Fruit fly (Drosophila melanogaster): Measurements from ENCODE around the gene Glut4EF.

Glut4EF gene

DNA sequence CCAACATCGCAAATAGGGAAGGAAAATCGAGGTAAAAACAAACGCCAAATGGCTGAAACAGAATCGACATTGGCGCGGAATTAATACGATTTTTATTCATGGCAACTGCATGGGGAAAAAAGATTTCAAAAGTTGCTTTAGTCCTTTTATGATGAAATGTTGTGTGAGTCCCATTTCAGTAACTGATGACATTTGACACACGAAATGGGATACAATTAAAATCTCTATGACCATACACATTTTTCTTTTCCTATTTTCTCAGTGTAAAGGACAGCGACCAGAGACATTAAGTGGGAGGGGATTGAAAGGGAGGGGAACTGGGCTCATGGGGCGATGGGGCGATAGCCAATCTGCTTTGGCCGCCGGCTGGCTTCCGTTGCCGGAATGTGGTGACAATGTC is 64.0 kb downstream of the Glut4EF start (continued):
- no peak for TF ChIP-seq topi (GFP tag; optimal IDR thresholded peaks at IDR 0.05)
- TF ChIP-seq CG16779 (tag; optimal IDR thresholded peaks at IDR 0.05) = no peak
- peak; percentile 77 for TF ChIP-seq CG32006 (GFP tag; optimal IDR thresholded peaks at IDR 0.05)
- peak; percentile 17 for TF ChIP-seq CG31627 (GFP tag; optimal IDR thresholded peaks at IDR 0.05)
- TF ChIP-seq eg (GFP tag; IDR thresholded peaks at IDR 0.05) = peak; percentile 57; the same call in 2 of the 3 replicates
- peak; percentile 36 for TF ChIP-seq pdm3 (GFP tag; optimal IDR thresholded peaks at IDR 0.05)
- TF ChIP-seq CG10631 (GFP tag; optimal IDR thresholded peaks at IDR 0.05) = peak; percentile 38
- TF ChIP-seq Hr4 (GFP tag; optimal IDR thresholded peaks at IDR 0.05) = peak; percentile 68
- peak; percentile 63; the same call in 2 of the 3 replicates for TF ChIP-seq CG6163 (GFP tag; IDR thresholded peaks at IDR 0.05)
- TF ChIP-seq esn (GFP tag; optimal IDR thresholded peaks at IDR 0.05) = no peak
- no peak for TF ChIP-seq Ets21C (GFP tag; optimal IDR thresholded peaks at IDR 0.05)
- TF ChIP-seq ss (GFP tag; optimal IDR thresholded peaks at IDR 0.05) = no peak
- TF ChIP-seq CG10669 (GFP tag; optimal IDR thresholded peaks at IDR 0.05) = no peak
- TF ChIP-seq Hr38 (GFP tag; optimal IDR thresholded peaks at IDR 0.05) = no peak
- TF ChIP-seq spab (GFP tag; optimal IDR thresholded peaks at IDR 0.05) = no peak
- TF ChIP-seq dsx (GFP tag; optimal IDR thresholded peaks at IDR 0.05; ENCODE audit: poor library complexity, severe bottlenecking) = no peak
- TF ChIP-seq acj6 (GFP tag; optimal IDR thresholded peaks at IDR 0.05) = peak; percentile 20
- no peak for TF ChIP-seq Sox15 (GFP tag; optimal IDR thresholded peaks at IDR 0.05)
- peak; percentile 33; the same call in 1 of the 2 replicates for TF ChIP-seq Gug (GFP tag; IDR thresholded peaks at IDR 0.05)
- TF ChIP-seq svp (GFP tag) = no peak
- TF ChIP-seq Met (GFP tag; optimal IDR thresholded peaks at IDR 0.05) = no peak
- TF ChIP-seq Sox14 (GFP tag; optimal IDR thresholded peaks at IDR 0.05) = peak; percentile 26
- no peak for TF ChIP-seq Blimp-1 (GFP tag; optimal IDR thresholded peaks at IDR 0.05)
- no peak for TF ChIP-seq vri (GFP tag; optimal IDR thresholded peaks at IDR 0.05)
- TF ChIP-seq net (GFP tag; optimal IDR thresholded peaks at IDR 0.05) = no peak
- TF ChIP-seq Ets96B (tag; optimal IDR thresholded peaks at IDR 0.05) = peak; percentile 27
- TF ChIP-seq CG6792 (GFP tag; optimal IDR thresholded peaks at IDR 0.05) = no peak
- peak; percentile 1 for TF ChIP-seq CG34406 (GFP tag; optimal IDR thresholded peaks at IDR 0.05)
- TF ChIP-seq fd85E (GFP tag; optimal IDR thresholded peaks at IDR 0.05) = no peak
- TF ChIP-seq CG9139 (GFP tag; optimal IDR thresholded peaks at IDR 0.05) = no peak
- peak in 1 of 2 experiments; percentile 55 for TF ChIP-seq salr (GFP tag; optimal IDR thresholded peaks at IDR 0.05)

- TF ChIP-seq Blimp-1 (GFP tag; optimal IDR thresholded peaks at IDR 0.05) (peak; percentile 25), fkh (GFP tag; optimal IDR thresholded peaks at IDR 0.05) (peak; percentile 92), Eip93F (GFP tag; optimal IDR thresholded peaks at IDR 0.05) (no peak)
Measured at dm6 chr3R:9939333-9939979, 65.0 kb downstream of the Glut4EF start.

DNA sequence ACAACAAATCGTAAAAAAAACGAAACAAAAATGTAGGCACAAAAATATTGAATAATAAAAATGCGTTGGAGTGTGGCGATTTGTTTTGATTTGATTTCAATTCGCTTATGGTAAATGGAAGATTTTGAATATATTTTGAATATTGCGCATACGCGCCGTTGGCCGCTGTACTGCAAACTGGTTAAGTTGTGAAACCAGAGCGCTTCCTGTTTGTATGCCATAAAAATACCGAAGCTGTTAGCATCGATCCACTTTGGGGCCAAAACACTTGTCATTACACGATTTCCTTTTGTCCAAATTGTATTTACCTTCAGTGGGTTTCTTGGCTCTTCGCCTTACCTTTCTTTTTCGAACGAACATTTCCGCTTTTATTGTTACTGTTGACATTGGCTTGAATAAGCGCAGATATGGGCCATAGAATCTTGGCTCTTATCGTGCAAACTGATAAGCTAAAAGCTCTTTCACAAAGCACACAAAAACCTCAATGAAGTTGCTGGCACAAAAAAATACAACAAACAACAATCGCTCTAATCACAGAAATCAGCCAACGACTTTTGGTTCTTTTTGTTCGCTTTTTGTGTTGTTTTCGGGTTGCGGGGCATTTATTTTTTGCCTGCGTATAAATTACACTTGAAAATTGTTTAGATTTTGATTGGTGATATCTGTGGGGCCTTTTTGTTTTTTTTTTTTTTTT is 66.2 kb downstream of the Glut4EF start:
- TF ChIP-seq CG8319 (GFP tag; optimal IDR thresholded peaks at IDR 0.05) (no peak), dsx (GFP tag; optimal IDR thresholded peaks at IDR 0.05; ENCODE audit: poor library complexity, severe bottlenecking) (no peak), Eip93F (GFP tag; optimal IDR thresholded peaks at IDR 0.05) (peak; percentile 85), CG9139 (GFP tag; optimal IDR thresholded peaks at IDR 0.05) (no peak), Sox14 (GFP tag; optimal IDR thresholded peaks at IDR 0.05) (peak; percentile 12), fkh (GFP tag; optimal IDR thresholded peaks at IDR 0.05) (peak; percentile 77), CG10669 (GFP tag; optimal IDR thresholded peaks at IDR 0.05) (no peak), CG34406 (GFP tag; optimal IDR thresholded peaks at IDR 0.05) (no peak), CG6854 (GFP tag; optimal IDR thresholded peaks at IDR 0.05) (no peak), vri (GFP tag; optimal IDR thresholded peaks at IDR 0.05) (peak; percentile 84), eg (GFP tag; IDR thresholded peaks at IDR 0.05) (no peak)

Measured in whole organism, prepupa.